Fruit fly (Drosophila melanogaster): Measurements from ENCODE around the gene CG5039.

CG5039 gene

dm6 chr3R:25646882-25647518, 31.5 kb upstream of the CG5039 start:
- TF ChIP-seq CG8944 (GFP tag; optimal IDR thresholded peaks at IDR 0.05) (peak; percentile 96), Nf-YB (GFP tag; optimal IDR thresholded peaks at IDR 0.05) (peak; percentile 73), jumu (GFP tag; optimal IDR thresholded peaks at IDR 0.05) (peak; percentile 98), nau (GFP tag; optimal IDR thresholded peaks at IDR 0.05) (peak; percentile 88), CG8359 (GFP tag; optimal IDR thresholded peaks at IDR 0.05; ENCODE audit: borderline replicate concordance) (peak; percentile 31), CG8281 (tag; optimal IDR thresholded peaks at IDR 0.05) (peak; percentile 72), CG17186 (GFP tag; optimal IDR thresholded peaks at IDR 0.05) (peak; percentile 93), CG4617 (GFP tag; optimal IDR thresholded peaks at IDR 0.05; ENCODE audit: borderline replicate concordance) (peak; percentile 83), Dad (GFP tag; optimal IDR thresholded peaks at IDR 0.05) (peak; percentile 96), CG12071 (GFP tag; optimal IDR thresholded peaks at IDR 0.05) (peak; percentile 74), btn (GFP tag; optimal IDR thresholded peaks at IDR 0.05) (peak; percentile 83), Jarid2 (GFP tag; optimal IDR thresholded peaks at IDR 0.05) (peak; percentile 75), gro (GFP tag; optimal IDR thresholded peaks at IDR 0.05) (peak; percentile 94), CG10366 (GFP tag; IDR thresholded peaks at IDR 0.05) (peak; percentile 94), seq (GFP tag; IDR thresholded peaks at IDR 0.05) (peak; percentile 93), Gug (GFP tag; IDR thresholded peaks at IDR 0.05) (peak; percentile 96), az2 (GFP tag; optimal IDR thresholded peaks at IDR 0.05) (peak; percentile 90), Dll (GFP tag; IDR thresholded peaks at IDR 0.05; ENCODE audit: partially characterized antibody) (peak; percentile 97), sna (GFP tag; IDR thresholded peaks at IDR 0.05; ENCODE audit: partially characterized antibody) (peak; percentile 96), sr (GFP tag; IDR thresholded peaks at IDR 0.05) (peak; percentile 42; the same call in 1 of the 3 replicates), Hsf (GFP tag; optimal IDR thresholded peaks at IDR 0.05) (peak; percentile 95), CG3065 (GFP tag; optimal IDR thresholded peaks at IDR 0.05) (peak; percentile 88), lmd (GFP tag; IDR thresholded peaks at IDR 0.05) (peak; percentile 93), Mes4 (GFP tag; optimal IDR thresholded peaks at IDR 0.05) (peak; percentile 93), CG2129 (GFP tag; IDR thresholded peaks at IDR 0.05; ENCODE audit: partially characterized antibody) (peak; percentile 92), psq (GFP tag; optimal IDR thresholded peaks at IDR 0.05) (peak; percentile 83), ase (GFP tag; IDR thresholded peaks at IDR 0.05) (peak; percentile 72), CG9609 (GFP tag; optimal IDR thresholded peaks at IDR 0.05) (peak; percentile 96), CG9932 (GFP tag; IDR thresholded peaks at IDR 0.05) (peak; percentile 98), CG31441 (GFP tag; IDR thresholded peaks at IDR 0.05) (peak; percentile 89), CG15479 (GFP tag; optimal IDR thresholded peaks at IDR 0.05) (peak; percentile 80), tap (tag; optimal IDR thresholded peaks at IDR 0.05) (peak; percentile 70), CG1529 (GFP tag; optimal IDR thresholded peaks at IDR 0.05) (peak; percentile 68), CG10565 (GFP tag; optimal IDR thresholded peaks at IDR 0.05) (peak; percentile 49), kay (GFP tag; optimal IDR thresholded peaks at IDR 0.05) (peak; percentile 91), GATAe (GFP tag; conservative IDR thresholded peaks at IDR 0.05) (peak; percentile 50; the same call in 1 of the 2 replicates), Bgb (GFP tag; IDR thresholded peaks at IDR 0.05; ENCODE audit: partially characterized antibody) (peak; percentile 83), HLH3B (GFP tag; IDR thresholded peaks at IDR 0.05) (peak; percentile 85), her (GFP tag; optimal IDR thresholded peaks at IDR 0.05) (peak; percentile 95), scrt (GFP tag; optimal IDR thresholded peaks at IDR 0.05) (peak; percentile 80), YL-1 (GFP tag; optimal IDR thresholded peaks at IDR 0.05) (peak; percentile 51), unc-4 (GFP tag; IDR thresholded peaks at IDR 0.05; ENCODE audit: partially characterized antibody) (peak; percentile 93), ro (GFP tag; IDR thresholded peaks at IDR 0.05) (peak; percentile 76), CG7745 (tag; optimal IDR thresholded peaks at IDR 0.05) (peak; percentile 65), fu2 (GFP tag; optimal IDR thresholded peaks at IDR 0.05) (peak; percentile 96), Awh (GFP tag; IDR thresholded peaks at IDR 0.05) (peak; percentile 63; the same call in 1 of the 2 replicates), CG10209 (GFP tag; optimal IDR thresholded peaks at IDR 0.05) (peak; percentile 91), sd (tag; optimal IDR thresholded peaks at IDR 0.05) (peak; percentile 77), CG42726 (GFP tag; IDR thresholded peaks at IDR 0.05; ENCODE audit: partially characterized antibody) (peak; percentile 51; the same call in 1 of the 2 replicates)

All from whole organism, embryonic.